Fruit fly (Drosophila melanogaster): Measurements from ENCODE around the gene Phf7.

The Phf7 gene

DNA sequence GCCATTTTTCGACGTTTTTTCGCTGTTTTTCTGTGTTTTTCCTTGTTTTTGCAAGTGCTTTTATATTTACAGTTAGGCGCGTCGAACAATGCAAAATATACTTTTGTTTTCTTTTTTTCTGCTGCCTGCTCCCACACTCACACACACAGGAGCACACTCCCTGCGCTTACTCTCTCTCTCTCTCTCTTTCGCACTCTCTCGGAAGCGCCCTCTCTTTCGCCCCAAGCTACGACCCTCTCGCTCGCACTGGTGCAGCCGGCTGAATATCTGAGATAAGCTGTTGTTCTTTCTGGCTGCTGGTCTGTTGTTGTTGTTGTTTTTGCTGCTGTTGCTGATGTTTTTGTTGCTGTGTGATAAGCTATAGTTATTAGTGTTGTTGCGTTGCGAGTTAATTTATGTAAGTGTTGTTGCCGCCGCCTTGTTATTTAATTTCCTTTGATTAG lies 6.7 kb downstream of the Phf7 start (continued):
- TF ChIP-seq Sox102F (GFP tag; optimal IDR thresholded peaks at IDR 0.05) (no peak), acj6 (GFP tag; optimal IDR thresholded peaks at IDR 0.05) (no peak), CG8119 (GFP tag; IDR thresholded peaks at IDR 0.05) (peak; percentile 47; the same call in 1 of the 3 replicates), CG6163 (GFP tag; IDR thresholded peaks at IDR 0.05) (peak; percentile 75; the same call in 2 of the 3 replicates), Sox14 (GFP tag; optimal IDR thresholded peaks at IDR 0.05) (peak; percentile 67), CG8632 (GFP tag; optimal IDR thresholded peaks at IDR 0.05) (peak; percentile 12), Gug (GFP tag; IDR thresholded peaks at IDR 0.05) (peak; percentile 39), CG10669 (GFP tag; optimal IDR thresholded peaks at IDR 0.05) (peak; percentile 23), ss (GFP tag; optimal IDR thresholded peaks at IDR 0.05) (peak; percentile 38 to 70), CG16779 (tag; optimal IDR thresholded peaks at IDR 0.05) (peak; percentile 47), Eip75B (GFP tag; optimal IDR thresholded peaks at IDR 0.05) (peak; percentile 28), spab (GFP tag; optimal IDR thresholded peaks at IDR 0.05) (no peak), CG6854 (GFP tag; optimal IDR thresholded peaks at IDR 0.05) (no peak)

dm6 chrX:20158491-20158890 lies 7.1 kb downstream of the Phf7 start:
- TF ChIP-seq CG8632 (GFP tag; optimal IDR thresholded peaks at IDR 0.05) = no peak
- no peak for TF ChIP-seq CG3032 (tag; optimal IDR thresholded peaks at IDR 0.05)
- TF ChIP-seq CG1621 (tag; optimal IDR thresholded peaks at IDR 0.05) = no peak
- no peak for TF ChIP-seq CG31627 (GFP tag; optimal IDR thresholded peaks at IDR 0.05)
- no peak for TF ChIP-seq topi (GFP tag; optimal IDR thresholded peaks at IDR 0.05)
- no peak for TF ChIP-seq Blimp-1 (GFP tag; optimal IDR thresholded peaks at IDR 0.05)
- no peak for TF ChIP-seq Sox102F (GFP tag; optimal IDR thresholded peaks at IDR 0.05)
- no peak for TF ChIP-seq CG15336 (GFP tag; IDR thresholded peaks at IDR 0.05)
- TF ChIP-seq Met (GFP tag; optimal IDR thresholded peaks at IDR 0.05) = no peak

dm6 chrX:20155947-20156346 lies 9.7 kb downstream of the Phf7 start:
- TF ChIP-seq fd85E (GFP tag; optimal IDR thresholded peaks at IDR 0.05) = no peak
- no peak for TF ChIP-seq CG1621 (tag; optimal IDR thresholded peaks at IDR 0.05)
- TF ChIP-seq salr (GFP tag; optimal IDR thresholded peaks at IDR 0.05) = no peak
- TF ChIP-seq CG8119 (GFP tag; IDR thresholded peaks at IDR 0.05) = no peak
- TF ChIP-seq Sox102F (GFP tag; optimal IDR thresholded peaks at IDR 0.05) = no peak
- no peak for TF ChIP-seq OdsH (GFP tag; optimal IDR thresholded peaks at IDR 0.05)
- TF ChIP-seq CG11762 (GFP tag; optimal IDR thresholded peaks at IDR 0.05; ENCODE audit: insufficient read depth) = no peak
- TF ChIP-seq CG6854 (GFP tag; optimal IDR thresholded peaks at IDR 0.05) = no peak

- TF ChIP-seq CG34406 (GFP tag; optimal IDR thresholded peaks at IDR 0.05) (no peak), svp (GFP tag) (no peak), CG4318 (GFP tag; optimal IDR thresholded peaks at IDR 0.05) (no peak), Eip75B (GFP tag; optimal IDR thresholded peaks at IDR 0.05) (peak; percentile 35), CG3919 (GFP tag; optimal IDR thresholded peaks at IDR 0.05) (peak; percentile 48), pdm3 (GFP tag; optimal IDR thresholded peaks at IDR 0.05) (peak; percentile 23), acj6 (GFP tag; optimal IDR thresholded peaks at IDR 0.05) (no peak), Sox102F (GFP tag; optimal IDR thresholded peaks at IDR 0.05) (no peak), CG11294 (GFP tag; IDR thresholded peaks at IDR 0.05) (no peak), eg (GFP tag; IDR thresholded peaks at IDR 0.05) (no peak), Sox15 (GFP tag; optimal IDR thresholded peaks at IDR 0.05) (no peak), Hr38 (GFP tag; optimal IDR thresholded peaks at IDR 0.05) (no peak), esn (GFP tag; optimal IDR thresholded peaks at IDR 0.05) (no peak), ss (GFP tag; optimal IDR thresholded peaks at IDR 0.05) (no peak), net (GFP tag; optimal IDR thresholded peaks at IDR 0.05) (peak; percentile 10), CG9139 (GFP tag; optimal IDR thresholded peaks at IDR 0.05) (no peak), fd59A (GFP tag; optimal IDR thresholded peaks at IDR 0.05) (peak; percentile 15), fkh (GFP tag; optimal IDR thresholded peaks at IDR 0.05) (peak; percentile 25), CG1621 (tag; optimal IDR thresholded peaks at IDR 0.05) (peak; percentile 19), CG11762 (GFP tag; optimal IDR thresholded peaks at IDR 0.05; ENCODE audit: insufficient read depth) (no peak), CG6808 (GFP tag; optimal IDR thresholded peaks at IDR 0.05) (peak; percentile 46), CG8319 (GFP tag; optimal IDR thresholded peaks at IDR 0.05) (no peak), CG11902 (GFP tag; optimal IDR thresholded peaks at IDR 0.05) (no peak), CG6854 (GFP tag; optimal IDR thresholded peaks at IDR 0.05) (no peak), Hr4 (GFP tag; optimal IDR thresholded peaks at IDR 0.05) (no peak), CG10631 (GFP tag; optimal IDR thresholded peaks at IDR 0.05) (peak; percentile 43), topi (GFP tag; optimal IDR thresholded peaks at IDR 0.05) (no peak), Blimp-1 (GFP tag; optimal IDR thresholded peaks at IDR 0.05) (no peak), Ets96B (tag; optimal IDR thresholded peaks at IDR 0.05) (peak; percentile 49), dac (GFP tag; optimal IDR thresholded peaks at IDR 0.05) (no peak)
Observed at dm6 chrX:20147693-20148174, 17.9 kb downstream of the Phf7 start, which contains the start of gene aspr. Gene aspr (plus strand): TSS chrX:20148124.
